Worm (Caenorhabditis elegans) whole organism, L4 larva: ENCODE measurements around the gene haf-1.

ENCODE experiments used
- R02D3.7 ChIP-seq: fragments of 150-350 bp; sonication (generic microtip); optimal IDR thresholded peaks from 3 replicates; lab custom pipeline; 2014; ENCODE audit warnings: missing biosample characterization, missing genetic modification characterization
- ceh-82 ChIP-seq: sonication (generic microtip); optimal IDR thresholded peaks from 2 replicates; lab custom pipeline; 2017; ENCODE audit warnings: missing biosample characterization, missing genetic modification characterization
- dpl-1 ChIP-seq: fragments of 150-350 bp; optimal IDR thresholded peaks from 2 replicates; lab custom pipeline; 2014; ENCODE audit warnings: missing biosample characterization, missing genetic modification reagents, missing genetic modification characterization
- hlh-30 ChIP-seq: sonication (generic microtip); optimal IDR thresholded peaks from 2 replicates; lab custom pipeline; 2017; ENCODE audit warnings: antibody characterized with exemption, mild to moderate bottlenecking, missing genetic modification characterization, missing compliant biosample characterization; ENCODE audit not compliant: insufficient read depth
- lin-13 ChIP-seq: fragments of 150-350 bp; optimal IDR thresholded peaks from 2 replicates; lab custom pipeline; 2014; ENCODE audit warnings: missing biosample characterization, missing genetic modification reagents, missing genetic modification characterization
- lin-29 ChIP-seq: fragments of 200-800 bp; sonication (Bioruptor generic); IDR thresholded peaks from 2 replicates; pipeline ENCODE4 v1.3.6; 2022; ENCODE audit warnings: missing genetic modification reagents, missing genetic modification characterization, missing compliant biosample characterization
- mdl-1 ChIP-seq, 2 experiments: fragments of 150-350 bp in 1 of 2; sonication (generic microtip) in 1 of 2; optimal IDR thresholded peaks; 2 replicates each; lab custom pipeline; 2014 to 2017; ENCODE audit warnings: missing biosample characterization in 2 of 2, missing genetic modification characterization in 2 of 2
- mdt-29 ChIP-seq: fragments of 200-800 bp; sonication (Bioruptor generic); IDR thresholded peaks from 2 replicates; pipeline ENCODE4 v1.3.6; 2022; ENCODE audit warnings: missing genetic modification reagents, missing genetic modification characterization, missing compliant biosample characterization
- nhr-10 ChIP-seq: fragments of 150-350 bp; optimal IDR thresholded peaks from 2 replicates; lab custom pipeline; 2014; ENCODE audit warnings: missing biosample characterization, missing genetic modification characterization
- nhr-11 ChIP-seq: fragments of 150-350 bp; optimal IDR thresholded peaks from 2 replicates; lab custom pipeline; 2014; ENCODE audit warnings: missing biosample characterization, missing genetic modification characterization
- skn-1 ChIP-seq: fragments of 150-350 bp; optimal IDR thresholded peaks from 2 replicates; lab custom pipeline; 2014; ENCODE audit warnings: missing biosample characterization, missing genetic modification characterization
- snpc-4 ChIP-seq: fragments of 150-350 bp; optimal IDR thresholded peaks from 2 replicates; lab custom pipeline; 2014; ENCODE audit warnings: missing biosample characterization, missing genetic modification characterization
- unc-39 ChIP-seq: sonication (generic microtip); optimal IDR thresholded peaks from 2 replicates; lab custom pipeline; 2017; ENCODE audit warnings: missing biosample characterization, missing genetic modification characterization
- ztf-11 ChIP-seq: fragments of 150-350 bp; optimal IDR thresholded peaks from 2 replicates; lab custom pipeline; 2014; ENCODE audit warnings: missing biosample characterization, missing genetic modification characterization

ce11 chrIV:17417723-17418122, 41.5 kb downstream of the haf-1 start, which contains the start of gene npr-26:
- TF ChIP-seq dpl-1 (GFP tag; lab: Kevin White, UChicago) (no peak), mdl-1 (tag; optimal IDR thresholded peaks at IDR 0.05; lab: Kevin White, UChicago) (no peak), skn-1 (tag; lab: Kevin White, UChicago) (no peak), lin-29 (GFP tag; lab: Robert Waterston, UW) (no peak), nhr-10 (no peak), hlh-30 (tag; lab: Kevin White, UChicago) (no peak), nhr-11 (tag; lab: Kevin White, UChicago) (no peak), ceh-82 (no peak), R02D3.7 (tag; lab: Kevin White, UChicago) (no peak), lin-13 (GFP tag; lab: Kevin White, UChicago) (no peak), unc-39 (no peak), mdt-29 (GFP tag; lab: Robert Waterston, UW) (no peak), ztf-11 (tag; lab: Kevin White, UChicago) (no peak), snpc-4 (tag; lab: Kevin White, UChicago) (no peak)
